Worm (Caenorhabditis elegans) whole organism, L1 larva: Measurements from ENCODE around the gene nspb-9.

Experiments used
- Y116A8C.19 ChIP-seq: sonication (generic microtip); optimal IDR thresholded peaks from 2 replicates; lab custom pipeline; 2016; ENCODE audit warnings: missing compliant biosample characterization, missing genetic modification characterization, borderline replicate concordance
- aly-2 ChIP-seq: fragments of 150-350 bp; optimal IDR thresholded peaks from 2 replicates; lab custom pipeline; 2014; ENCODE audit warnings: missing biosample characterization, missing genetic modification characterization
- ces-1 ChIP-seq: fragments of 150-350 bp; optimal IDR thresholded peaks from 2 replicates; lab custom pipeline; 2014; ENCODE audit warnings: missing biosample characterization, missing genetic modification reagents, missing genetic modification characterization
- efl-1 ChIP-seq, 4 experiments: fragments of 150-350 bp; optimal IDR thresholded peaks in 3 of 4; peaks in 1 of 4; 1 replicate in 1 of 4; 2 replicates in 3 of 4; lab custom pipeline; 2014; ENCODE audit warnings: missing biosample characterization in 2 of 4, missing genetic modification characterization in 2 of 4, missing genetic modification reagents in 2 of 4
- lin-15B ChIP-seq: fragments of 150-350 bp; sonication (generic microtip); optimal IDR thresholded peaks from 3 replicates; lab custom pipeline; 2014; ENCODE audit warnings: missing biosample characterization, missing genetic modification characterization
- lin-39 ChIP-seq: fragments of 150-350 bp; optimal IDR thresholded peaks from 2 replicates; lab custom pipeline; 2014; ENCODE audit warnings: missing biosample characterization, missing genetic modification reagents, missing genetic modification characterization
- lsy-2 ChIP-seq, 2 experiments: fragments of 150-350 bp; optimal IDR thresholded peaks; 2 replicates each; lab custom pipeline; 2014; ENCODE audit warnings: missing biosample characterization in 2 of 2, missing genetic modification characterization in 2 of 2
- mep-1 ChIP-seq: fragments of 150-350 bp; optimal IDR thresholded peaks from 2 replicates; lab custom pipeline; 2014; ENCODE audit warnings: missing biosample characterization, missing genetic modification characterization
- nhr-237 ChIP-seq: fragments of 150-350 bp; optimal IDR thresholded peaks from 2 replicates; lab custom pipeline; 2014; ENCODE audit warnings: missing biosample characterization, missing genetic modification characterization
- nhr-76 ChIP-seq: sonication (generic microtip); optimal IDR thresholded peaks from 2 replicates; lab custom pipeline; 2017; ENCODE audit warnings: missing biosample characterization, missing genetic modification characterization
- pag-3 ChIP-seq: sonication (generic microtip); optimal IDR thresholded peaks from 2 replicates; lab custom pipeline; 2017; ENCODE audit warnings: missing genetic modification characterization, mild to moderate bottlenecking, missing compliant biosample characterization, antibody characterized with exemption, borderline replicate concordance; ENCODE audit not compliant: insufficient read depth
- snpc-4 ChIP-seq: fragments of 150-350 bp; optimal IDR thresholded peaks from 2 replicates; lab custom pipeline; 2014; ENCODE audit warnings: missing biosample characterization, missing genetic modification characterization
- unc-62 ChIP-seq: fragments of 150-350 bp; optimal IDR thresholded peaks from 2 replicates; lab custom pipeline; 2014; ENCODE audit warnings: missing biosample characterization, missing genetic modification reagents, missing genetic modification characterization

- no peak for TF ChIP-seq lin-39
- no peak for TF ChIP-seq nhr-237
- no peak for TF ChIP-seq aly-2 (tag; lab: Kevin White, UChicago)
- TF ChIP-seq efl-1 (optimal IDR thresholded peaks at IDR 0.05; lab: Kevin White, UChicago): no peak
- no peak for TF ChIP-seq efl-1 (GFP tag; optimal IDR thresholded peaks at IDR 0.05 in 1 of 2; lab: Kevin White, UChicago)
- TF ChIP-seq ces-1 (GFP tag; lab: Kevin White, UChicago): no peak
- no peak for TF ChIP-seq Y116A8C.19 (tag; lab: Kevin White, UChicago)
- no peak for TF ChIP-seq unc-62 (GFP tag; lab: Kevin White, UChicago)
- TF ChIP-seq lin-15B (tag; lab: Kevin White, UChicago): no peak
- TF ChIP-seq mep-1: no peak
- no peak for TF ChIP-seq nhr-76 (tag; lab: Kevin White, UChicago)
- TF ChIP-seq snpc-4 (tag; lab: Kevin White, UChicago): no peak
- no peak for TF ChIP-seq lsy-2 (tag; optimal IDR thresholded peaks at IDR 0.05; lab: Kevin White, UChicago)
- TF ChIP-seq pag-3 (tag; lab: Kevin White, UChicago): no peak
These were observed 40.1 kb downstream of the nspb-9 start for ce11 chrII:14620730-14621129.
